Fruit fly (Drosophila melanogaster) whole organism, embryonic: Measurements from ENCODE around the gene SCCRO.

ENCODE experiments used
- Atf-2 ChIP-seq: fragments of 200-800 bp; sonication (Bioruptor generic); optimal IDR thresholded peaks from 2 replicates; lab custom pipeline; 2016; ENCODE audit warnings: missing biosample characterization, missing genetic modification characterization
- B-H2 ChIP-seq: fragments of 200-800 bp; sonication (Bioruptor generic); optimal IDR thresholded peaks from 2 replicates; lab custom pipeline; 2018; ENCODE audit warnings: missing biosample characterization, mild to moderate bottlenecking, missing genetic modification characterization
- BEAF-32 ChIP-seq: fragments of 200-800 bp; sonication (Bioruptor generic); optimal IDR thresholded peaks from 3 replicates; lab custom pipeline; 2017; ENCODE audit warnings: missing biosample characterization, missing genetic modification characterization, mild to moderate bottlenecking, moderate library complexity, missing genetic modification reagents
- Blimp-1 ChIP-seq: fragments of 200-800 bp; sonication (Bioruptor generic); optimal IDR thresholded peaks from 3 replicates; lab custom pipeline; 2018; ENCODE audit warnings: missing biosample characterization, missing genetic modification characterization, mild to moderate bottlenecking, moderate library complexity, missing genetic modification reagents
- CG10267 ChIP-seq: fragments of 200-800 bp; sonication (Bioruptor generic); optimal IDR thresholded peaks from 2 replicates; lab custom pipeline; 2018; ENCODE audit warnings: missing biosample characterization, mild to moderate bottlenecking, missing genetic modification characterization, moderate library complexity
- CG14014 ChIP-seq: fragments of 200-800 bp; sonication (Bioruptor generic); IDR thresholded peaks from 2 replicates; pipeline ENCODE4 v1.3.6; 2022; ENCODE audit warnings: missing biosample characterization, missing genetic modification characterization
- CG14050 ChIP-seq: fragments of 200-800 bp; sonication (Bioruptor generic); IDR thresholded peaks from 3 replicates; pipeline ENCODE4 v1.3.6; 2022; ENCODE audit warnings: missing biosample characterization, missing genetic modification characterization
- CG15601 ChIP-seq: fragments of 200-800 bp; sonication (Bioruptor generic); optimal IDR thresholded peaks from 3 replicates; lab custom pipeline; 2019; ENCODE audit warnings: missing biosample characterization, mild to moderate bottlenecking, missing genetic modification characterization, moderate library complexity
- CG1647 ChIP-seq: fragments of 200-800 bp; sonication (Bioruptor generic); optimal IDR thresholded peaks from 3 replicates; lab custom pipeline; 2016; ENCODE audit warnings: missing biosample characterization, missing genetic modification characterization
- CG16863 ChIP-seq: fragments of 200-800 bp; sonication (Bioruptor generic); optimal IDR thresholded peaks from 3 replicates; lab custom pipeline; 2016; ENCODE audit warnings: missing biosample characterization, missing genetic modification characterization
- CG17829 ChIP-seq: fragments of 200-800 bp; optimal IDR thresholded peaks from 2 replicates; lab custom pipeline; 2019; ENCODE audit warnings: missing biosample characterization, mild to moderate bottlenecking, missing genetic modification characterization, moderate library complexity
- CG18262 ChIP-seq: fragments of 200-800 bp; optimal IDR thresholded peaks from 3 replicates; lab custom pipeline; 2019; ENCODE audit warnings: missing biosample characterization, mild to moderate bottlenecking, missing genetic modification characterization, moderate library complexity
- CG18599 ChIP-seq: fragments of 200-800 bp; sonication (Bioruptor generic); optimal IDR thresholded peaks from 3 replicates; lab custom pipeline; 2017; ENCODE audit warnings: missing biosample characterization, missing genetic modification characterization, mild to moderate bottlenecking, moderate library complexity, missing genetic modification reagents
- CG2129 ChIP-seq: fragments of 200-800 bp; sonication (Bioruptor generic); IDR thresholded peaks from 2 replicates; pipeline ENCODE4 v1.3.6; 2022; ENCODE audit warnings: missing biosample characterization, missing genetic modification characterization; ENCODE audit not compliant: partially characterized antibody
- CG2202 ChIP-seq: fragments of 200-800 bp; sonication (Bioruptor generic); optimal IDR thresholded peaks from 2 replicates; lab custom pipeline; 2018; ENCODE audit warnings: missing biosample characterization, mild to moderate bottlenecking, missing genetic modification characterization
- CG32772 ChIP-seq: fragments of 200-800 bp; sonication (Bioruptor generic); IDR thresholded peaks from 2 replicates; pipeline ENCODE4 v1.3.6; 2022; ENCODE audit warnings: missing biosample characterization, missing genetic modification characterization
- CG34376 ChIP-seq: fragments of 200-800 bp; sonication (Bioruptor generic); optimal IDR thresholded peaks from 2 replicates; lab custom pipeline; 2018; ENCODE audit warnings: missing biosample characterization, mild to moderate bottlenecking, missing genetic modification characterization
- CG4730 ChIP-seq: fragments of 200-800 bp; sonication (Bioruptor generic); IDR thresholded peaks from 2 replicates; pipeline ENCODE4 v1.3.6; 2022; ENCODE audit warnings: missing biosample characterization, missing genetic modification characterization
- CG6765 ChIP-seq: fragments of 200-800 bp; sonication (Bioruptor generic); optimal IDR thresholded peaks from 3 replicates; lab custom pipeline; 2017; ENCODE audit warnings: missing biosample characterization, mild to moderate bottlenecking, missing genetic modification characterization
- CG7271 ChIP-seq: fragments of 200-800 bp; sonication (Bioruptor generic); optimal IDR thresholded peaks from 2 replicates; lab custom pipeline; 2018; ENCODE audit warnings: missing biosample characterization, mild to moderate bottlenecking, missing genetic modification characterization, moderate library complexity
- CG7745 ChIP-seq: fragments of 200-800 bp; sonication (Bioruptor generic); optimal IDR thresholded peaks from 2 replicates; lab custom pipeline; 2018; ENCODE audit warnings: missing biosample characterization, mild to moderate bottlenecking, missing genetic modification characterization, moderate library complexity
- CrebB ChIP-seq: fragments of 200-800 bp; sonication (Bioruptor generic); optimal IDR thresholded peaks from 3 replicates; lab custom pipeline; 2018; ENCODE audit warnings: missing biosample characterization, mild to moderate bottlenecking, missing genetic modification characterization
- D ChIP-seq, 2 experiments: fragments of 200-800 bp in 1 of 2; fragments of >200 bp in 1 of 2; sonication (Bioruptor generic) in 1 of 2; optimal IDR thresholded peaks; 2 replicates in 1 of 2; 3 replicates in 1 of 2; lab custom pipeline; 2017; ENCODE audit warnings: mild to moderate bottlenecking in 1 of 2, missing biosample characterization in 1 of 2, missing genetic modification characterization in 1 of 2, missing genetic modification reagents in 1 of 2
- D19A ChIP-seq: fragments of 200-800 bp; optimal IDR thresholded peaks from 3 replicates; lab custom pipeline; 2019; ENCODE audit warnings: missing biosample characterization, mild to moderate bottlenecking, missing genetic modification characterization, moderate library complexity
- Dbx ChIP-seq: fragments of 200-800 bp; sonication (Bioruptor generic); IDR thresholded peaks from 3 replicates; pipeline ENCODE4 v1.3.6; 2022; ENCODE audit warnings: missing biosample characterization, missing genetic modification characterization
- Dip2 ChIP-seq: fragments of 200-800 bp; sonication (Bioruptor generic); IDR thresholded peaks from 2 replicates; pipeline ENCODE4 v1.3.6; 2022; ENCODE audit warnings: missing biosample characterization, missing genetic modification characterization
- Dp ChIP-seq: fragments of 200-800 bp; sonication (Bioruptor generic); optimal IDR thresholded peaks from 2 replicates; lab custom pipeline; 2018; ENCODE audit warnings: missing biosample characterization, mild to moderate bottlenecking, missing genetic modification characterization, moderate library complexity
- Ets65A ChIP-seq: fragments of 200-800 bp; sonication (Bioruptor generic); peaks from one replicate; lab custom pipeline; 2016; ENCODE audit warnings: missing biosample characterization, missing genetic modification characterization
- Mrtf ChIP-seq: fragments of 200-800 bp; sonication (Bioruptor generic); IDR thresholded peaks from 3 replicates; pipeline ENCODE4 v1.3.6; 2022; ENCODE audit warnings: missing biosample characterization, missing genetic modification characterization
- NC2β ChIP-seq: fragments of 200-800 bp; sonication (Bioruptor generic); optimal IDR thresholded peaks from 2 replicates; lab custom pipeline; 2016; ENCODE audit warnings: missing biosample characterization, missing genetic modification characterization
- NK7.1 ChIP-seq: fragments of 200-800 bp; sonication (Bioruptor generic); optimal IDR thresholded peaks from 3 replicates; lab custom pipeline; 2016; ENCODE audit warnings: missing biosample characterization, missing genetic modification characterization
- Neu2 ChIP-seq: fragments of 200-800 bp; sonication (Bioruptor generic); optimal IDR thresholded peaks from 3 replicates; lab custom pipeline; 2016; ENCODE audit warnings: missing biosample characterization, missing genetic modification characterization, borderline replicate concordance
- Oaz ChIP-seq: fragments of 200-800 bp; sonication (Bioruptor generic); IDR thresholded peaks from 2 replicates; pipeline ENCODE4 v1.3.6; 2022; ENCODE audit warnings: missing biosample characterization, missing genetic modification characterization
- Opbp ChIP-seq: fragments of 200-800 bp; sonication (Bioruptor generic); IDR thresholded peaks from 3 replicates; pipeline ENCODE4 v1.3.6; 2022; ENCODE audit warnings: missing biosample characterization, missing genetic modification characterization; ENCODE audit not compliant: partially characterized antibody
- Ssrp ChIP-seq: fragments of 200-800 bp; sonication (Bioruptor generic); optimal IDR thresholded peaks from 2 replicates; lab custom pipeline; 2018; ENCODE audit warnings: missing biosample characterization, mild to moderate bottlenecking, missing genetic modification characterization, moderate library complexity
- Vsx1 ChIP-seq: fragments of 200-800 bp; sonication (Bioruptor generic); optimal IDR thresholded peaks from 2 replicates; lab custom pipeline; 2017; ENCODE audit warnings: missing biosample characterization, mild to moderate bottlenecking, missing genetic modification characterization, missing genetic modification reagents
- ato ChIP-seq: fragments of 200-800 bp; sonication (Bioruptor generic); IDR thresholded peaks from 2 replicates; pipeline ENCODE4 v1.3.6; 2022; ENCODE audit warnings: missing biosample characterization, missing genetic modification characterization; ENCODE audit not compliant: partially characterized antibody
- bbx ChIP-seq: fragments of 200-800 bp; sonication (Bioruptor generic); IDR thresholded peaks from 2 replicates; pipeline ENCODE4 v1.3.6; 2022; ENCODE audit warnings: missing biosample characterization, missing genetic modification characterization; ENCODE audit not compliant: partially characterized antibody
- cato ChIP-seq: fragments of 200-800 bp; sonication (Bioruptor generic); optimal IDR thresholded peaks from 2 replicates; lab custom pipeline; 2016; ENCODE audit warnings: missing biosample characterization, missing genetic modification characterization, borderline replicate concordance
- da ChIP-seq: fragments of 200-800 bp; sonication (Bioruptor generic); optimal IDR thresholded peaks from 2 replicates; lab custom pipeline; 2016; ENCODE audit warnings: missing biosample characterization, missing genetic modification characterization
- gce ChIP-seq: fragments of 200-800 bp; sonication (Bioruptor generic); IDR thresholded peaks from 3 replicates; pipeline ENCODE4 v1.3.6; 2022; ENCODE audit warnings: missing biosample characterization, missing genetic modification characterization
- insv ChIP-seq, 2 experiments: fragments of 200-800 bp; sonication (Bioruptor generic); optimal IDR thresholded peaks; 3 replicates each; lab custom pipeline; 2016 to 2018; ENCODE audit warnings: missing biosample characterization in 2 of 2, missing genetic modification characterization in 2 of 2
- inv ChIP-seq: fragments of 200-800 bp; sonication (Bioruptor generic); IDR thresholded peaks from 2 replicates; pipeline ENCODE4 v1.3.6; 2022; ENCODE audit warnings: missing biosample characterization, missing genetic modification characterization; ENCODE audit not compliant: partially characterized antibody
- lov ChIP-seq, 2 experiments: fragments of 200-800 bp in 1 of 2; fragments of >200 bp in 1 of 2; sonication (Bioruptor generic) in 1 of 2; IDR thresholded peaks in 1 of 2; optimal IDR thresholded peaks in 1 of 2; 2 replicates in 1 of 2; 3 replicates in 1 of 2; pipeline versions ENCODE4 v1.3.6 to Lab custom; 2017 to 2022; ENCODE audit warnings: missing biosample characterization in 1 of 2, missing genetic modification characterization in 1 of 2
- pum ChIP-seq: fragments of 200-800 bp; sonication (Bioruptor generic); optimal IDR thresholded peaks from 2 replicates; lab custom pipeline; 2016; ENCODE audit warnings: missing biosample characterization, missing genetic modification characterization
- sd ChIP-seq: fragments of 200-800 bp; sonication (Bioruptor generic); optimal IDR thresholded peaks from 3 replicates; lab custom pipeline; 2018; ENCODE audit warnings: missing biosample characterization, mild to moderate bottlenecking, missing genetic modification characterization, moderate library complexity
- so ChIP-seq: fragments of 200-800 bp; sonication (Bioruptor generic); IDR thresholded peaks from 3 replicates; pipeline ENCODE4 v1.3.6; 2022; ENCODE audit warnings: missing biosample characterization, missing genetic modification characterization
- stwl ChIP-seq: fragments of 200-800 bp; sonication (Bioruptor generic); optimal IDR thresholded peaks from 3 replicates; lab custom pipeline; 2018; ENCODE audit warnings: missing biosample characterization, mild to moderate bottlenecking, missing genetic modification characterization, moderate library complexity
- yki ChIP-seq: fragments of >200 bp; optimal IDR thresholded peaks from 3 replicates; lab custom pipeline; 2018

The SCCRO gene

DNA sequence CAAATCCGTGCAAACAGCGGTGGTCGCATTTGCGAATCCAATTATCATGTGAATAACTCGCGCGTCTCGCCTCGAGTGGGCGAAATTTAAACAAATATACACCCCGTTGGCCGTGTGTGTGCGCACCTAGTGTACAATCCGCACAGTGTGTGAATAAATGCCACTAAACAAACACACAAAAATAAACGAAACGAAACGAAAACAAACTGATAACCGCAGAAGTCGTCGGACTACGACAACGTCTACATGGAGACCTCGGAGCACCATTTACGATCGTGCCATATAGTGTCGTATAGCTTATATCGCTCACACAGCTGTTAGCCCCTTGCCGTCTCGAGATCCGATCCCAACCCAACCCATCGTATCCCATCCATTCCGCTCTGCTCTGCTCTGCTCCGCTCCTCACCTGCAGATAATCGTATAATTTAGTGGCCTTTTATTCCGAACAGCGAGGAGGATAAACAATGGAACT is 3.3 kb downstream of the SCCRO start (continued):
- peak; percentile 48 for TF ChIP-seq CG18262
- no peak for TF ChIP-seq Opbp (GFP tag; lab: Robert Waterston, UW)
- peak; percentile 75 for TF ChIP-seq CG18599 (GFP tag; lab: Kevin White, UChicago)
- TF ChIP-seq CG15601 (tag; lab: Kevin White, UChicago): peak; percentile 74
- TF ChIP-seq Atf-2 (GFP tag; lab: Kevin White, UChicago): no peak
- TF ChIP-seq B-H2 (GFP tag; lab: Kevin White, UChicago): peak; percentile 75
- TF ChIP-seq CrebB: peak; percentile 90
- TF ChIP-seq BEAF-32 (GFP tag; lab: Kevin White, UChicago): no peak
- TF ChIP-seq CG2129 (GFP tag; lab: Robert Waterston, UW): no peak
- TF ChIP-seq Dbx (GFP tag; lab: Robert Waterston, UW): peak; percentile 68; the same call in 2 of the 3 replicates
- TF ChIP-seq cato (GFP tag; lab: Kevin White, UChicago): no peak
- no peak for TF ChIP-seq Vsx1 (GFP tag; lab: Kevin White, UChicago)
- TF ChIP-seq CG14014 (GFP tag; lab: Robert Waterston, UW): peak; percentile 75; the same call in 1 of the 2 replicates
- no peak for TF ChIP-seq Blimp-1 (GFP tag; lab: Kevin White, UChicago)
- no peak for TF ChIP-seq CG10267 (tag; lab: Kevin White, UChicago)
- peak; percentile 49 for TF ChIP-seq CG7271 (tag; lab: Kevin White, UChicago)
- TF ChIP-seq Ets65A (GFP tag; lab: Kevin White, UChicago): peak; percentile 29
- TF ChIP-seq lov (optimal IDR thresholded peaks at IDR 0.05; lab: Kevin White, UChicago): no peak
- TF ChIP-seq lov (GFP tag; IDR thresholded peaks at IDR 0.05; lab: Robert Waterston, UW): no peak
- TF ChIP-seq ato (GFP tag; lab: Robert Waterston, UW): no peak
- no peak for TF ChIP-seq Dip2 (GFP tag; lab: Robert Waterston, UW)
- no peak for TF ChIP-seq Ssrp (tag; lab: Kevin White, UChicago)
- peak; percentile 87 for TF ChIP-seq CG6765
- TF ChIP-seq Neu2 (GFP tag; lab: Kevin White, UChicago): no peak
- TF ChIP-seq CG34376: peak; percentile 86
- peak; percentile 62 for TF ChIP-seq da (GFP tag; lab: Kevin White, UChicago)
- no peak for TF ChIP-seq CG4730 (GFP tag; lab: Robert Waterston, UW)
- no peak for TF ChIP-seq Dp (GFP tag; lab: Kevin White, UChicago)
- peak; percentile 79 for TF ChIP-seq sd (tag; lab: Kevin White, UChicago)
- TF ChIP-seq so (GFP tag; lab: Robert Waterston, UW): peak; percentile 85; the same call in 2 of the 3 replicates
- peak in 1 of 2 experiments; percentile 53 for TF ChIP-seq insv (GFP tag; optimal IDR thresholded peaks at IDR 0.05; lab: Kevin White, UChicago)
- peak; percentile 42 for TF ChIP-seq CG16863 (GFP tag; lab: Kevin White, UChicago)
- no peak for TF ChIP-seq stwl (tag; lab: Kevin White, UChicago)
- TF ChIP-seq inv (GFP tag; lab: Robert Waterston, UW): no peak
- no peak for TF ChIP-seq yki (lab: Kevin White, UChicago)
- TF ChIP-seq Mrtf (GFP tag; lab: Robert Waterston, UW): peak; percentile 43; the same call in 1 of the 3 replicates
- TF ChIP-seq bbx (GFP tag; lab: Robert Waterston, UW): no peak
- no peak for TF ChIP-seq NC2β
- no peak for TF ChIP-seq D (optimal IDR thresholded peaks at IDR 0.05; lab: Kevin White, UChicago)
- no peak for TF ChIP-seq D (GFP tag; optimal IDR thresholded peaks at IDR 0.05; lab: Kevin White, UChicago)
- TF ChIP-seq CG2202 (tag; lab: Kevin White, UChicago): peak; percentile 45
- peak; percentile 21 for TF ChIP-seq CG17829 (tag; lab: Kevin White, UChicago)
- TF ChIP-seq gce (GFP tag; lab: Robert Waterston, UW): no peak
- TF ChIP-seq CG32772 (GFP tag; lab: Robert Waterston, UW): no peak
- TF ChIP-seq CG1647 (GFP tag; lab: Kevin White, UChicago): peak; percentile 30
- TF ChIP-seq CG7745 (tag; lab: Kevin White, UChicago): peak; percentile 70
- TF ChIP-seq NK7.1 (GFP tag; lab: Kevin White, UChicago): peak; percentile 31
- TF ChIP-seq CG14050 (GFP tag; lab: Robert Waterston, UW): 0 out of 3 replicates have a peak, but pooled peaks have one; percentile 31
- TF ChIP-seq Oaz (GFP tag; lab: Robert Waterston, UW): no peak
- TF ChIP-seq pum (GFP tag; lab: Kevin White, UChicago): no peak
- no peak for TF ChIP-seq D19A (tag; lab: Kevin White, UChicago)
